Worm (Caenorhabditis elegans): Measurements from ENCODE around the gene Y59A8A.8.
A peak's percentile ranks its signal among the peaks of the same experiment; 100 is the strongest.

The Y59A8A.8 gene

ce11 chrV:17905765-17906164 is 40.4 kb downstream of the Y59A8A.8 start:
- TF ChIP-seq hlh-30 (tag; optimal IDR thresholded peaks at IDR 0.05; ENCODE audit: insufficient read depth) (peak; percentile 57), ceh-32 (tag; optimal IDR thresholded peaks at IDR 0.05; ENCODE audit: poor library complexity) (no peak), ztf-7 (tag; optimal IDR thresholded peaks at IDR 0.05) (no peak), vab-7 (GFP tag; IDR thresholded peaks at IDR 0.05) (no peak), aha-1 (tag) (peak; percentile 14), nhr-28 (tag; optimal IDR thresholded peaks at IDR 0.05) (peak; percentile 46), R02D3.7 (tag; optimal IDR thresholded peaks at IDR 0.05) (no peak), rbr-2 (tag; optimal IDR thresholded peaks at IDR 0.05) (no peak), mdl-1 (tag; optimal IDR thresholded peaks at IDR 0.05) (peak in 1 of 2 experiments; percentile 50), unc-39 (tag; optimal IDR thresholded peaks at IDR 0.05) (no peak), ceh-28 (tag; optimal IDR thresholded peaks at IDR 0.05) (peak; percentile 10), saeg-2 (GFP tag; IDR thresholded peaks at IDR 0.05) (no peak), set-16 (GFP tag; IDR thresholded peaks at IDR 0.05) (no peak), unc-62 (GFP tag; optimal IDR thresholded peaks at IDR 0.05 in 1 of 2) (peak in 1 of 2 experiments; percentile 95), unc-62 (tag; optimal IDR thresholded peaks at IDR 0.05) (no peak), dpl-1 (GFP tag; optimal IDR thresholded peaks at IDR 0.05) (no peak), ZK546.5 (tag; optimal IDR thresholded peaks at IDR 0.05) (no peak), nhr-42 (GFP tag; IDR thresholded peaks at IDR 0.05) (no peak), spr-1 (tag; optimal IDR thresholded peaks at IDR 0.05) (no peak), zag-1 (tag; optimal IDR thresholded peaks at IDR 0.05) (no peak), lin-13 (GFP tag; optimal IDR thresholded peaks at IDR 0.05) (no peak), nhr-48 (tag; optimal IDR thresholded peaks at IDR 0.05) (no peak), Y105C5A.15 (GFP tag; IDR thresholded peaks at IDR 0.05) (no peak), hlh-11 (tag; optimal IDR thresholded peaks at IDR 0.05) (peak; percentile 18), nhr-25 (tag; optimal IDR thresholded peaks at IDR 0.05; ENCODE audit: borderline replicate concordance, insufficient read depth) (peak; percentile 76), ceh-62 (tag; optimal IDR thresholded peaks at IDR 0.05) (no peak), daf-16 (GFP tag; optimal IDR thresholded peaks at IDR 0.05) (no peak), daf-16 (tag; optimal IDR thresholded peaks at IDR 0.05) (no peak), nhr-237 (tag; optimal IDR thresholded peaks at IDR 0.05) (no peak), madf-5 (GFP tag; IDR thresholded peaks at IDR 0.05) (no peak), daf-8 (GFP tag; IDR thresholded peaks at IDR 0.05) (no peak), skn-1 (tag; optimal IDR thresholded peaks at IDR 0.05) (no peak)

- TF ChIP-seq Y5F2A.4 (GFP tag; optimal IDR thresholded peaks at IDR 0.05), result no peak
- TF ChIP-seq ama-1 (optimal IDR thresholded peaks at IDR 0.05), result no peak
- no peak for TF ChIP-seq daf-19 (GFP tag; conservative IDR thresholded peaks at IDR 0.05)
- no peak for TF ChIP-seq sdz-12 (GFP tag; optimal IDR thresholded peaks at IDR 0.05)
- no peak for TF ChIP-seq unc-62 (GFP tag; optimal IDR thresholded peaks at IDR 0.05 in 1 of 2)
- TF ChIP-seq unc-62 (tag; optimal IDR thresholded peaks at IDR 0.05), result no peak
- TF ChIP-seq lin-13 (GFP tag; optimal IDR thresholded peaks at IDR 0.05), result no peak
- no peak for TF ChIP-seq nhr-28 (tag; optimal IDR thresholded peaks at IDR 0.05)
- no peak for TF ChIP-seq dmd-6 (GFP tag; IDR thresholded peaks at IDR 0.05)
- TF ChIP-seq php-3 (GFP tag; IDR thresholded peaks at IDR 0.05), result no peak
- TF ChIP-seq dpl-1 (GFP tag; optimal IDR thresholded peaks at IDR 0.05), result no peak
- no peak for TF ChIP-seq F26F4.8 (GFP tag; conservative IDR thresholded peaks at IDR 0.05)
- no peak for TF ChIP-seq mdl-1 (tag; optimal IDR thresholded peaks at IDR 0.05)
- TF ChIP-seq lim-7 (GFP tag; IDR thresholded peaks at IDR 0.05), result no peak
- TF ChIP-seq T20F7.1 (GFP tag; optimal IDR thresholded peaks at IDR 0.05), result no peak
- TF ChIP-seq mep-1 (tag; optimal IDR thresholded peaks at IDR 0.05), result no peak
Measured at ce11 chrV:17910019-17910418, 44.6 kb downstream of the Y59A8A.8 start, which contains the start of gene dcar-1. TSS of gene dcar-1 (plus strand) at chrV:17910319.
